Worm (Caenorhabditis elegans): ENCODE data around the gene lgc-38.

The lgc-38 gene

ce11 chrIII:6981989-6982553 is 26.9 kb upstream of the lgc-38 start, which contains the start of gene F31E3.6:
Gene F31E3.6 (plus strand): TSS chrIII:6982081.
- peak; percentile 35 for TF ChIP-seq lsy-2 (tag; optimal IDR thresholded peaks at IDR 0.05)

- no peak for TF ChIP-seq nhr-12 (tag; optimal IDR thresholded peaks at IDR 0.05)
- TF ChIP-seq ham-2 (GFP tag; optimal IDR thresholded peaks at IDR 0.05) = no peak
- TF ChIP-seq nhr-28 (tag; optimal IDR thresholded peaks at IDR 0.05) = no peak
- no peak for TF ChIP-seq ztf-11 (tag; optimal IDR thresholded peaks at IDR 0.05)
- TF ChIP-seq flh-1 (GFP tag; optimal IDR thresholded peaks at IDR 0.05) = no peak
- no peak for TF ChIP-seq lin-13 (tag; optimal IDR thresholded peaks at IDR 0.05)
- TF ChIP-seq snpc-4 (tag; optimal IDR thresholded peaks at IDR 0.05) = no peak
- TF ChIP-seq pha-4 (tag; optimal IDR thresholded peaks at IDR 0.05) = no peak
- TF ChIP-seq hlh-1 (tag; optimal IDR thresholded peaks at IDR 0.05) = peak; percentile 52
- no peak for TF ChIP-seq nhr-2 (tag; optimal IDR thresholded peaks at IDR 0.05)
- peak; percentile 50 for TF ChIP-seq unc-62 (GFP tag; optimal IDR thresholded peaks at IDR 0.05)
Measured at ce11 chrIII:6988060-6988459, 20.9 kb upstream of the lgc-38 start.

- TF ChIP-seq elt-3 (tag; optimal IDR thresholded peaks at IDR 0.05) = no peak
- no peak for TF ChIP-seq mab-5 (tag; optimal IDR thresholded peaks at IDR 0.05)
- no peak for TF ChIP-seq nhr-28 (tag; optimal IDR thresholded peaks at IDR 0.05)
- no peak for TF ChIP-seq nhr-237 (tag; optimal IDR thresholded peaks at IDR 0.05)
- TF ChIP-seq nhr-76 (tag; optimal IDR thresholded peaks at IDR 0.05) = no peak
- no peak for TF ChIP-seq ztf-11 (tag; optimal IDR thresholded peaks at IDR 0.05)
- TF ChIP-seq blmp-1 (tag; optimal IDR thresholded peaks at IDR 0.05) = no peak
- TF ChIP-seq ceh-43 (GFP tag; optimal IDR thresholded peaks at IDR 0.05) = no peak
- no peak for TF ChIP-seq hlh-1 (tag; optimal IDR thresholded peaks at IDR 0.05)
- no peak for TF ChIP-seq ham-2 (GFP tag; optimal IDR thresholded peaks at IDR 0.05)
- TF ChIP-seq bed-3 (GFP tag; optimal IDR thresholded peaks at IDR 0.05) = no peak
- TF ChIP-seq cnd-1 (tag; optimal IDR thresholded peaks at IDR 0.05) = no peak
- TF ChIP-seq mep-1 (tag; optimal IDR thresholded peaks at IDR 0.05) = no peak
- no peak for TF ChIP-seq mls-2 (tag; optimal IDR thresholded peaks at IDR 0.05)
- TF ChIP-seq lin-13 (tag; optimal IDR thresholded peaks at IDR 0.05) = no peak
- TF ChIP-seq lsy-2 (tag; optimal IDR thresholded peaks at IDR 0.05) = no peak
- TF ChIP-seq nhr-2 (tag; optimal IDR thresholded peaks at IDR 0.05) = no peak
- TF ChIP-seq unc-39 (tag; optimal IDR thresholded peaks at IDR 0.05) = no peak
- no peak for TF ChIP-seq ceh-39 (tag; optimal IDR thresholded peaks at IDR 0.05)
- no peak for TF ChIP-seq lin-32 (GFP tag; optimal IDR thresholded peaks at IDR 0.05)
Measured at ce11 chrIII:6989201-6989600, 19.7 kb upstream of the lgc-38 start.

ce11 chrIII:6989900-6990299 is 19.0 kb upstream of the lgc-38 start, which contains the start of gene prk-1:
Gene prk-1 (plus strand): TSS chrIII:6990168.
- TF ChIP-seq blmp-1 (tag; optimal IDR thresholded peaks at IDR 0.05) (no peak), mab-5 (tag; optimal IDR thresholded peaks at IDR 0.05) (no peak)

ce11 chrIII:6991465-6991864 is 17.5 kb upstream of the lgc-38 start:
- TF ChIP-seq zip-8 (tag; optimal IDR thresholded peaks at IDR 0.05) (no peak), cnd-1 (tag; optimal IDR thresholded peaks at IDR 0.05) (no peak), ceh-39 (tag; optimal IDR thresholded peaks at IDR 0.05) (no peak)

- TF ChIP-seq ceh-39 (tag; optimal IDR thresholded peaks at IDR 0.05) (no peak), snpc-4 (tag; optimal IDR thresholded peaks at IDR 0.05) (no peak), ceh-83 (GFP tag; optimal IDR thresholded peaks at IDR 0.05) (no peak), lin-32 (GFP tag; optimal IDR thresholded peaks at IDR 0.05) (no peak), ces-1 (GFP tag; optimal IDR thresholded peaks at IDR 0.05) (no peak), hlh-1 (tag; optimal IDR thresholded peaks at IDR 0.05) (no peak), zip-8 (tag; optimal IDR thresholded peaks at IDR 0.05) (no peak), sem-2 (GFP tag; optimal IDR thresholded peaks at IDR 0.05) (no peak), mls-2 (tag; optimal IDR thresholded peaks at IDR 0.05) (no peak), ham-2 (GFP tag; optimal IDR thresholded peaks at IDR 0.05) (no peak), nhr-12 (tag; optimal IDR thresholded peaks at IDR 0.05) (no peak), lsy-2 (tag; optimal IDR thresholded peaks at IDR 0.05) (no peak), unc-62 (GFP tag; optimal IDR thresholded peaks at IDR 0.05) (no peak), M03D4.4 (tag; optimal IDR thresholded peaks at IDR 0.05) (no peak), mep-1 (tag; optimal IDR thresholded peaks at IDR 0.05) (no peak), ztf-11 (tag; optimal IDR thresholded peaks at IDR 0.05) (no peak)
Measured at ce11 chrIII:6992496-6992895, 16.4 kb upstream of the lgc-38 start.
